Worm (Caenorhabditis elegans) whole organism, L2 larva: Measurements from ENCODE around the gene best-21.

ENCODE experiments used
- R02D3.7 ChIP-seq: fragments of 150-350 bp; optimal IDR thresholded peaks from 2 replicates; lab custom pipeline; 2014; ENCODE audit warnings: missing biosample characterization, missing genetic modification characterization
- ama-1 ChIP-seq: fragments of 150-350 bp; optimal IDR thresholded peaks from 2 replicates; lab custom pipeline; 2018; ENCODE audit warnings: inconsistent platforms
- elt-1 ChIP-seq: fragments of 150-350 bp; optimal IDR thresholded peaks from 2 replicates; lab custom pipeline; 2014; ENCODE audit warnings: missing biosample characterization, missing genetic modification characterization
- nhr-6 ChIP-seq: fragments of 150-350 bp; optimal IDR thresholded peaks from 2 replicates; lab custom pipeline; 2014; ENCODE audit warnings: missing biosample characterization, missing genetic modification characterization
- nhr-77 ChIP-seq: fragments of 150-350 bp; optimal IDR thresholded peaks from 2 replicates; lab custom pipeline; 2014; ENCODE audit warnings: missing biosample characterization, missing genetic modification characterization
- zag-1 ChIP-seq: fragments of 150-350 bp; optimal IDR thresholded peaks from 2 replicates; lab custom pipeline; 2014; ENCODE audit warnings: missing biosample characterization, missing genetic modification characterization

ce11 chrIV:15294040-15294439 is 8.2 kb upstream of the best-21 start, which contains the start of gene Y73F8A.10:
- no peak for TF ChIP-seq zag-1 (tag; lab: Kevin White, UChicago)
- TF ChIP-seq nhr-77 (tag; lab: Kevin White, UChicago), result no peak
- no peak for TF ChIP-seq R02D3.7 (tag; lab: Kevin White, UChicago)
- no peak for TF ChIP-seq ama-1 (lab: Kevin White, UChicago)
- no peak for TF ChIP-seq nhr-6
- TF ChIP-seq elt-1, result no peak
